Worm (Caenorhabditis elegans) whole organism, late embryonic: Measurements from ENCODE around the gene B0507.5.

Experiments used
- F13H6.1 ChIP-seq: sonication (generic microtip); optimal IDR thresholded peaks from 2 replicates; lab custom pipeline; 2016; ENCODE audit warnings: missing genetic modification characterization, missing compliant biosample characterization
- Y22D7AL.16 ChIP-seq: sonication (generic microtip); optimal IDR thresholded peaks from 2 replicates; lab custom pipeline; 2016; ENCODE audit warnings: missing genetic modification characterization, missing compliant biosample characterization
- ama-1 ChIP-seq: fragments of 150-350 bp; optimal IDR thresholded peaks from 2 replicates; lab custom pipeline; 2014
- fkh-10 ChIP-seq: fragments of 150-350 bp; optimal IDR thresholded peaks from 2 replicates; lab custom pipeline; 2014; ENCODE audit warnings: missing biosample characterization, missing genetic modification reagents, missing genetic modification characterization
- hlh-30 ChIP-seq: sonication (generic microtip); optimal IDR thresholded peaks from 2 replicates; lab custom pipeline; 2017; ENCODE audit warnings: antibody characterized with exemption, missing genetic modification characterization, missing compliant biosample characterization; ENCODE audit not compliant: insufficient read depth
- hlh-6 ChIP-seq: sonication (generic microtip); optimal IDR thresholded peaks from 2 replicates; lab custom pipeline; 2016; ENCODE audit warnings: missing genotype, missing genetic modification characterization, missing compliant biosample characterization
- nfya-1 ChIP-seq: sonication (generic microtip); optimal IDR thresholded peaks from 2 replicates; lab custom pipeline; 2017; ENCODE audit warnings: missing genetic modification characterization, mild to moderate bottlenecking, missing compliant biosample characterization, antibody characterized with exemption, moderate library complexity
- pag-3 ChIP-seq: sonication (generic microtip); optimal IDR thresholded peaks from 2 replicates; lab custom pipeline; 2016; ENCODE audit warnings: missing compliant biosample characterization, missing genetic modification characterization, borderline replicate concordance
- tbx-2 ChIP-seq: sonication (generic microtip); optimal IDR thresholded peaks from 2 replicates; lab custom pipeline; 2016; ENCODE audit warnings: missing genetic modification characterization, missing compliant biosample characterization
- unc-55 ChIP-seq: sonication (generic microtip); optimal IDR thresholded peaks from 2 replicates; lab custom pipeline; 2017; ENCODE audit warnings: missing biosample characterization, missing genetic modification reagents, missing genetic modification characterization

ce11 chrV:8768481-8768959 is 15.0 kb downstream of the B0507.5 start, which contains the start of gene B0507.3:
- TF ChIP-seq tbx-2 (no peak), hlh-30 (no peak), pag-3 (tag; lab: Kevin White, UChicago) (no peak), fkh-10 (GFP tag; lab: Kevin White, UChicago) (no peak), nfya-1 (tag; lab: Kevin White, UChicago) (no peak), F13H6.1 (no peak), hlh-6 (tag; lab: Kevin White, UChicago) (no peak), unc-55 (GFP tag; lab: Kevin White, UChicago) (no peak), Y22D7AL.16 (no peak), ama-1 (lab: Kevin White, UChicago) (no peak)
